Worm (Caenorhabditis elegans): Measurements from ENCODE around the gene srlf-29.

ce11 chrII:1657202-1657601 is 8.9 kb upstream of the srlf-29 start, which contains the start of gene ZC204.12:
- TF ChIP-seq K12H6.12 (tag; optimal IDR thresholded peaks at IDR 0.05) = no peak
- TF ChIP-seq chd-7 (tag; optimal IDR thresholded peaks at IDR 0.05) = no peak
- no peak for TF ChIP-seq ztf-28 (GFP tag; IDR thresholded peaks at IDR 0.05)
- TF ChIP-seq ets-4 (GFP tag; optimal IDR thresholded peaks at IDR 0.05) = no peak
- no peak for TF ChIP-seq unc-62 (GFP tag; optimal IDR thresholded peaks at IDR 0.05)
- no peak for TF ChIP-seq cebp-2 (GFP tag; IDR thresholded peaks at IDR 0.05)
- TF ChIP-seq lin-35 (GFP tag; optimal IDR thresholded peaks at IDR 0.05) = no peak
- no peak for TF ChIP-seq dpl-1 (GFP tag; optimal IDR thresholded peaks at IDR 0.05)
- no peak for TF ChIP-seq F33H1.4 (GFP tag; IDR thresholded peaks at IDR 0.05)
- TF ChIP-seq atf-7 (tag; optimal IDR thresholded peaks at IDR 0.05) = no peak
- TF ChIP-seq sdz-38 (tag; optimal IDR thresholded peaks at IDR 0.05) = no peak
